Fruit fly (Drosophila melanogaster) S2 (cell line): ENCODE data around the gene heph.

Source experiments
- CG8478 ChIP-seq: fragments of >200 bp; optimal IDR thresholded peaks from 2 replicates; lab custom pipeline; 2018
- CTCF ChIP-seq, 2 experiments: fragments of >200 bp; optimal IDR thresholded peaks; 2 replicates each; lab custom pipeline; 2018

DNA sequence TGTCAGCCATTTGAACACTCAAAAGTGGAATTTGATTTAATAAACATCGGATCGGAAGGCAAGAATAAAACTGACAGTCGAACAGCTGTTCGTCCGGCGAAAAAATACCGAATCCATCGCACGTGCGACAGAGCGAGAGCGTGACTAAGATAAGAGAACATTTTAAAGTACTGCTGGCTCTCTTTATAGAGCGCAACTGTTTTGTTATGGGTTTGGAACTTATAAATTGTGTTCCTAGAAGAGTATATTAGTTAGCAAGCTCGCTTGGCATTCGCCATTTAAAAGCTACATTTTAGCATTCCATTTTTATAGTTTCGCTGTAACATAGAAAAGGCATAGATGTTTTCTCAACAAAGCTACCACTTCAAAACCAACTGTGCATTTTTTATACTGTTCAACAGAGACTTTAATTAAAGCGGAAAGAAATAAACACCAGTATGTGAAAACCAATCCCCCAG, 205.2 kb downstream of the heph start, which contains the start of gene Rift:
- TF ChIP-seq CG8478 (no peak), CTCF (optimal IDR thresholded peaks at IDR 0.05; lab: Kevin White, UChicago) (no peak)
